Worm (Caenorhabditis elegans) whole organism, L3 larva: ENCODE results near the gene F17E9.5.
"Not testable (repeated sequence)": the region's sequence is repeated elsewhere in the genome, so short reads cannot be mapped to it uniquely, and the experiment has no call there.

Experiments used
- aly-2 ChIP-seq: fragments of 150-350 bp; optimal IDR thresholded peaks from 2 replicates; lab custom pipeline; 2014; ENCODE audit warnings: missing biosample characterization, missing genetic modification characterization
- ceh-82 ChIP-seq: fragments of 150-350 bp; optimal IDR thresholded peaks from 2 replicates; lab custom pipeline; 2014; ENCODE audit warnings: missing biosample characterization, missing genetic modification characterization
- egl-27 ChIP-seq: sonication (generic microtip); optimal IDR thresholded peaks from 4 replicates; lab custom pipeline; 2017; ENCODE audit warnings: missing biosample characterization, missing genetic modification reagents, missing genetic modification characterization
- elt-1 ChIP-seq: fragments of 150-350 bp; optimal IDR thresholded peaks from 2 replicates; lab custom pipeline; 2014; ENCODE audit warnings: missing biosample characterization, missing genetic modification characterization
- fos-1 ChIP-seq: fragments of 150-350 bp; optimal IDR thresholded peaks from 2 replicates; lab custom pipeline; 2014; ENCODE audit warnings: missing biosample characterization, missing genetic modification characterization
- mdl-1 ChIP-seq: fragments of 150-350 bp; optimal IDR thresholded peaks from 2 replicates; lab custom pipeline; 2014; ENCODE audit warnings: missing biosample characterization, missing genetic modification characterization
- nfya-1 ChIP-seq: sonication (generic microtip); optimal IDR thresholded peaks from 2 replicates; lab custom pipeline; 2017; ENCODE audit warnings: missing genetic modification characterization, mild to moderate bottlenecking, missing compliant biosample characterization, antibody characterized with exemption, moderate library complexity; ENCODE audit not compliant: insufficient read depth
- nhr-237 ChIP-seq: fragments of 150-350 bp; optimal IDR thresholded peaks from 2 replicates; lab custom pipeline; 2014; ENCODE audit warnings: missing biosample characterization, missing genetic modification characterization
- nhr-77 ChIP-seq: fragments of 150-350 bp; optimal IDR thresholded peaks from 2 replicates; lab custom pipeline; 2014; ENCODE audit warnings: missing biosample characterization, missing genetic modification characterization
- pha-4 ChIP-seq: fragments of 150-350 bp; optimal IDR thresholded peaks from 2 replicates; lab custom pipeline; 2014; ENCODE audit warnings: missing biosample characterization, missing genetic modification reagents, missing genetic modification characterization
- pqm-1 ChIP-seq: fragments of 150-350 bp; optimal IDR thresholded peaks from 2 replicates; lab custom pipeline; 2017; ENCODE audit warnings: missing biosample characterization, missing genetic modification characterization, inconsistent platforms
- snpc-4 ChIP-seq: fragments of 150-350 bp; optimal IDR thresholded peaks from 2 replicates; lab custom pipeline; 2014; ENCODE audit warnings: missing biosample characterization, missing genetic modification characterization
- unc-62 ChIP-seq: fragments of 150-350 bp; sonication (generic microtip); optimal IDR thresholded peaks from 4 replicates; lab custom pipeline; 2014; ENCODE audit warnings: missing biosample characterization, missing genetic modification reagents, missing genetic modification characterization
- zag-1 ChIP-seq: fragments of 150-350 bp; optimal IDR thresholded peaks from 2 replicates; lab custom pipeline; 2014; ENCODE audit warnings: missing biosample characterization, missing genetic modification characterization
- ztf-4 ChIP-seq: fragments of 150-350 bp; optimal IDR thresholded peaks from 2 replicates; lab custom pipeline; 2014; ENCODE audit warnings: missing biosample characterization, missing genetic modification characterization

Gene F17E9.5

DNA sequence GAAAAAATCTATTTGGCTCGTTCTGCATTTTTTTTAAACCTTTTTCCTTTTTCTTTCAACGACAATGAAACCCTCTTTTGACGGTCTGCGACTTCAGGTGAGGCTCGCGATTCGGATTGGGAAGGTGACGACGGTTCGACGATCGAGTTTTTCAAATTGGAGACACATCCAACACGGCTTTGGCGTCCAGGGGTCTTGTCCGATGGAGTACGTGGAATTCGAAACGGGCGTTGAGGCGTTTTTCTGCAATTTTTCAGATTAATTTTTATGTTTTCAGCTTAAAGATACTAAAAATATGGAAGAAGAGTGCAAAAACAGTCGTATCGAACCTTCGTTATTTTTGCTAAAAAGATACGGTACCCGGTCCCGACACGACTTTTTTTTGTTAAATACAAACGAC is 43.5 kb downstream of the F17E9.5 start, which contains the start of gene D2096.10:
TSS of gene D2096.10 (minus strand) at position 101 of the 400 bp plus-strand sequence.
- not testable (repeated sequence) for TF ChIP-seq unc-62; snpc-4 (tag; lab: Kevin White, UChicago); aly-2 (tag; lab: Kevin White, UChicago)

- no peak for TF ChIP-seq nhr-237 (tag; lab: Kevin White, UChicago)
- TF ChIP-seq pqm-1: no peak
- TF ChIP-seq zag-1 (tag; lab: Kevin White, UChicago): no peak
- no peak for TF ChIP-seq ceh-82
- TF ChIP-seq elt-1: no peak
- TF ChIP-seq mdl-1 (tag; lab: Kevin White, UChicago): no peak
- TF ChIP-seq egl-27 (tag; lab: Kevin White, UChicago): no peak
- no peak for TF ChIP-seq fos-1
- no peak for TF ChIP-seq nhr-77
- no peak for TF ChIP-seq ztf-4 (tag; lab: Kevin White, UChicago)
- TF ChIP-seq pha-4 (tag; lab: Kevin White, UChicago): no peak
- TF ChIP-seq nfya-1: no peak
Measured at ce11 chrIV:8394105-8394504, 48.5 kb downstream of the F17E9.5 start, which contains the start of gene D2096.11. D2096.11 (minus strand) TSS chrIV:8394205.
